Worm (Caenorhabditis elegans) whole organism, L4 larva: ENCODE data around the gene unc-2.

ENCODE experiments used
- nhr-11 ChIP-seq: fragments of 150-350 bp; optimal IDR thresholded peaks from 2 replicates; lab custom pipeline; 2014; ENCODE audit warnings: missing biosample characterization, missing genetic modification characterization
- pha-4 ChIP-seq, 2 experiments: fragments of 150-350 bp in 1 of 2; fragments of 200-800 bp in 1 of 2; sonication (Bioruptor generic) in 1 of 2; IDR thresholded peaks in 1 of 2; optimal IDR thresholded peaks in 1 of 2; 2 replicates each; pipeline versions ENCODE4 v1.3.6 to Lab custom; 2014 to 2022; ENCODE audit warnings: missing genetic modification characterization in 2 of 2, missing genetic modification reagents in 2 of 2, missing biosample characterization in 1 of 2, missing compliant biosample characterization in 1 of 2
- spr-1 ChIP-seq: sonication (generic microtip); optimal IDR thresholded peaks from 2 replicates; lab custom pipeline; 2016; ENCODE audit warnings: mild to moderate bottlenecking, missing genetic modification characterization, missing compliant biosample characterization

- TF ChIP-seq spr-1 = no peak
- TF ChIP-seq nhr-11 (tag; lab: Kevin White, UChicago) = no peak
- TF ChIP-seq pha-4 (GFP tag; IDR thresholded peaks at IDR 0.05; lab: Robert Waterston, UW) = no peak
- TF ChIP-seq pha-4 (tag; optimal IDR thresholded peaks at IDR 0.05; lab: Kevin White, UChicago) = no peak
Observed at ce11 chrX:2694725-2695124, 68.6 kb downstream of the unc-2 start, which contains the start of gene T02C5.1.
